Worm (Caenorhabditis elegans): Measurements from ENCODE around the gene T21E8.6.

ce11 chrX:10916194-10916593, 34.1 kb downstream of the T21E8.6 start:
- TF ChIP-seq C34B4.2 (tag; optimal IDR thresholded peaks at IDR 0.05) (no peak), mef-2 (tag; optimal IDR thresholded peaks at IDR 0.05) (no peak), tbx-2 (tag; optimal IDR thresholded peaks at IDR 0.05) (no peak), zip-4 (GFP tag; optimal IDR thresholded peaks at IDR 0.05) (no peak)
